Fruit fly (Drosophila melanogaster): ENCODE measurements around the gene CG17028.
A peak's percentile ranks its signal among the peaks of the same experiment; 100 is the strongest.

The CG17028 gene

dm6 chr3L:16016911-16017310 is 38.6 kb downstream of the CG17028 start:
- TF ChIP-seq Eip78C (GFP tag) (peak; percentile 78), topi (GFP tag; optimal IDR thresholded peaks at IDR 0.05) (peak; percentile 56), Ets96B (tag; optimal IDR thresholded peaks at IDR 0.05) (peak; percentile 20), Met (GFP tag; optimal IDR thresholded peaks at IDR 0.05) (peak; percentile 27), fkh (GFP tag; optimal IDR thresholded peaks at IDR 0.05) (no peak), OdsH (GFP tag; optimal IDR thresholded peaks at IDR 0.05) (peak; percentile 2), acj6 (GFP tag; optimal IDR thresholded peaks at IDR 0.05) (peak; percentile 22), CG32006 (GFP tag; optimal IDR thresholded peaks at IDR 0.05) (peak; percentile 10), Gug (GFP tag; IDR thresholded peaks at IDR 0.05) (no peak), cyc (GFP tag; optimal IDR thresholded peaks at IDR 0.05) (peak; percentile 6), salr (GFP tag; optimal IDR thresholded peaks at IDR 0.05) (peak in 1 of 2 experiments; percentile 1), CG10669 (GFP tag; optimal IDR thresholded peaks at IDR 0.05) (peak; percentile 8), Hr39 (GFP tag; optimal IDR thresholded peaks at IDR 0.05) (no peak), esn (GFP tag; optimal IDR thresholded peaks at IDR 0.05) (peak; percentile 25), Smox (GFP tag; optimal IDR thresholded peaks at IDR 0.05) (peak; percentile 23)

DNA sequence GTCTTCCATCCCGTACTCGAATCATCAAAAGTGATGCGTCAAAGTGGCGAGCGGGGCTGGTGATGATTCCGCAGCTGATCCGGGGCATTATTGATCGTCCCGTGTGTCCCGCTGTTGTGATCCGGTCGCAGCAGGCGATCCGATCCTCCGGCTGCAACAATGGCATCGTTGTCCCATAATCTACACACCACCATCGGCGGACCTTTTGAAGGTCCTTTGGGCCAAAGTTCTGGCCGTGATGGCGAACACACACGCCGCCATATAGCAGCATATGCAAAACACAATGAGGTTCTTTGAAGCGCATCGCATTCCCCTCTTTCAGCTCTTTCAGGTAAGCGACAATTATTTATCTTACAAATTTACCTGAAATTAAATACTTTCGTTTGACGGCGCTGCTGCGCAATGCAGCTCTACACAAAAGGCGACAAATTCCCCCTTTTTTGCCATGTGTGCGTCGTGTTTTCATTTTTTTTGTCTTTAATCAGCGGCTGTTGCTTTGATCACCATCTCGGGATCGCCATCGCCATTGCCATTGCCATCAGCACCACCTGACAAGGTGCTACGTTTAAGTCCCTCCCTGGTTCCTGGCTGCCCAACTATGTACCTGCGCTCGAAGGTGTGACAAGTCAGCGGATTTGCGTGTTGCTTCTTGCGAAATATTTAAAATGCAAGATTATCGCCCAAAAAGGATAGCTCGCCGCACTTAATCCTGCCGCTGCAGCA is 39.4 kb downstream of the CG17028 start:
- TF ChIP-seq cyc (GFP tag; optimal IDR thresholded peaks at IDR 0.05) (no peak), CG11762 (GFP tag; optimal IDR thresholded peaks at IDR 0.05; ENCODE audit: insufficient read depth) (no peak), dsx (GFP tag; optimal IDR thresholded peaks at IDR 0.05; ENCODE audit: poor library complexity, severe bottlenecking) (no peak), ss (GFP tag; optimal IDR thresholded peaks at IDR 0.05) (no peak), Gug (GFP tag; IDR thresholded peaks at IDR 0.05) (no peak), fd85E (GFP tag; optimal IDR thresholded peaks at IDR 0.05) (no peak)

- TF ChIP-seq CG8632 (GFP tag; optimal IDR thresholded peaks at IDR 0.05) (no peak), topi (GFP tag; optimal IDR thresholded peaks at IDR 0.05) (peak; percentile 41), CG3919 (GFP tag; optimal IDR thresholded peaks at IDR 0.05) (peak; percentile 5), Sox15 (GFP tag; optimal IDR thresholded peaks at IDR 0.05) (no peak), esn (GFP tag; optimal IDR thresholded peaks at IDR 0.05) (peak; percentile 36), fd85E (GFP tag; optimal IDR thresholded peaks at IDR 0.05) (no peak), eg (GFP tag; IDR thresholded peaks at IDR 0.05) (no peak), svp (GFP tag) (peak; percentile 70), Ets96B (tag; optimal IDR thresholded peaks at IDR 0.05) (no peak), CG4318 (GFP tag; optimal IDR thresholded peaks at IDR 0.05) (no peak), Ets21C (GFP tag; optimal IDR thresholded peaks at IDR 0.05) (no peak), Eip93F (GFP tag; optimal IDR thresholded peaks at IDR 0.05) (no peak), spab (GFP tag; optimal IDR thresholded peaks at IDR 0.05) (no peak), CG32006 (GFP tag; optimal IDR thresholded peaks at IDR 0.05) (peak; percentile 14), CG16779 (tag; optimal IDR thresholded peaks at IDR 0.05) (no peak), CG15336 (GFP tag; IDR thresholded peaks at IDR 0.05) (0 out of 2 replicates have a peak, but pooled peaks have one; percentile 14), Eip78C (GFP tag) (peak; percentile 49), Met (GFP tag; optimal IDR thresholded peaks at IDR 0.05) (peak; percentile 6), ss (GFP tag; optimal IDR thresholded peaks at IDR 0.05) (no peak), OdsH (GFP tag; optimal IDR thresholded peaks at IDR 0.05) (no peak)
Measured at dm6 chr3L:16018251-16018583, 39.9 kb downstream of the CG17028 start.

- no peak for TF ChIP-seq cyc (GFP tag; optimal IDR thresholded peaks at IDR 0.05)
- TF ChIP-seq OdsH (GFP tag; optimal IDR thresholded peaks at IDR 0.05): no peak
- no peak for TF ChIP-seq fd59A (GFP tag; optimal IDR thresholded peaks at IDR 0.05)
- TF ChIP-seq Hr38 (GFP tag; optimal IDR thresholded peaks at IDR 0.05): no peak
- TF ChIP-seq Met (GFP tag; optimal IDR thresholded peaks at IDR 0.05): no peak
- TF ChIP-seq CG6276 (GFP tag; optimal IDR thresholded peaks at IDR 0.05): no peak
Measured at dm6 chr3L:16018721-16019120, 40.4 kb downstream of the CG17028 start.
